Worm (Caenorhabditis elegans) whole organism, young adult: ENCODE measurements around the gene fipr-28.
"Not testable (repeated sequence)": the region's sequence is repeated elsewhere in the genome, so short reads cannot be mapped to it uniquely, and the experiment has no call there.

ENCODE experiments used
- B0019.2 ChIP-seq: fragments of 200-800 bp; sonication (Bioruptor generic); conservative IDR thresholded peaks from 2 replicates; pipeline ENCODE4 v1.3.6; 2022; ENCODE audit warnings: missing genetic modification reagents, missing genetic modification characterization, missing compliant biosample characterization
- B0261.1 ChIP-seq: sonication (generic microtip); optimal IDR thresholded peaks from 2 replicates; lab custom pipeline; 2016; ENCODE audit warnings: mild to moderate bottlenecking, missing genetic modification characterization, moderate library complexity, missing compliant biosample characterization
- D2030.7 ChIP-seq: fragments of 200-800 bp; sonication (Bioruptor generic); IDR thresholded peaks from 2 replicates; pipeline ENCODE4 v1.3.6; 2022; ENCODE audit warnings: missing genetic modification reagents, missing genetic modification characterization, missing compliant biosample characterization
- F33H1.4 ChIP-seq: fragments of 200-800 bp; sonication (Bioruptor generic); IDR thresholded peaks from 2 replicates; pipeline ENCODE4 v1.3.6; 2022; ENCODE audit warnings: missing genetic modification reagents, missing genetic modification characterization, missing compliant biosample characterization
- F37B4.10 ChIP-seq: fragments of 200-800 bp; sonication (Bioruptor generic); IDR thresholded peaks from 2 replicates; pipeline ENCODE4 v1.3.6; 2022; ENCODE audit warnings: missing genetic modification characterization, missing compliant biosample characterization
- F39B2.1 ChIP-seq: fragments of 200-800 bp; sonication (Bioruptor generic); IDR thresholded peaks from 2 replicates; pipeline ENCODE4 v1.3.6; 2022; ENCODE audit warnings: missing genetic modification reagents, missing genetic modification characterization, missing compliant biosample characterization
- F57A8.1 ChIP-seq: fragments of 200-800 bp; sonication (Bioruptor generic); optimal IDR thresholded peaks from 2 replicates; lab custom pipeline; 2018; ENCODE audit warnings: mild to moderate bottlenecking, missing genetic modification characterization, moderate library complexity, missing compliant biosample characterization
- T07F8.4 ChIP-seq: sonication (generic microtip); optimal IDR thresholded peaks from 2 replicates; lab custom pipeline; 2016; ENCODE audit warnings: mild to moderate bottlenecking, missing genetic modification characterization, moderate library complexity, missing compliant biosample characterization
- Y53G8AR.9 ChIP-seq: fragments of 200-800 bp; sonication (Bioruptor generic); conservative IDR thresholded peaks from 2 replicates; pipeline ENCODE4 v1.3.6; 2022; ENCODE audit warnings: missing genetic modification reagents, missing genetic modification characterization, missing compliant biosample characterization
- aptf-2 ChIP-seq: fragments of 200-800 bp; sonication (Bioruptor generic); conservative IDR thresholded peaks from 2 replicates; pipeline ENCODE4 v1.3.6; 2022; ENCODE audit warnings: missing genetic modification reagents, missing genetic modification characterization, missing compliant biosample characterization
- athp-1 ChIP-seq: sonication (generic microtip); optimal IDR thresholded peaks from 2 replicates; lab custom pipeline; 2017; ENCODE audit warnings: mild to moderate bottlenecking, missing genetic modification characterization, missing compliant biosample characterization
- attf-6 ChIP-seq: fragments of 200-800 bp; sonication (Bioruptor generic); IDR thresholded peaks from 2 replicates; pipeline ENCODE4 v1.3.6; 2022; ENCODE audit warnings: missing genetic modification reagents, missing genetic modification characterization, missing compliant biosample characterization
- ceh-100 ChIP-seq: fragments of 200-800 bp; sonication (Bioruptor generic); IDR thresholded peaks from 2 replicates; pipeline ENCODE4 v1.3.6; 2022; ENCODE audit warnings: missing genetic modification reagents, missing genetic modification characterization, missing compliant biosample characterization
- dox-1 ChIP-seq: fragments of 200-800 bp; sonication (Bioruptor generic); IDR thresholded peaks from 2 replicates; pipeline ENCODE4 v1.3.6; 2022; ENCODE audit warnings: missing genetic modification reagents, missing genetic modification characterization, missing compliant biosample characterization
- egl-18 ChIP-seq: fragments of 200-800 bp; sonication (Bioruptor generic); IDR thresholded peaks from 2 replicates; pipeline ENCODE4 v1.3.6; 2022; ENCODE audit warnings: missing genetic modification reagents, missing genetic modification characterization, missing compliant biosample characterization
- ekl-4 ChIP-seq: fragments of 200-800 bp; sonication (Bioruptor generic); IDR thresholded peaks from 2 replicates; pipeline ENCODE4 v1.3.6; 2022; ENCODE audit warnings: missing genetic modification reagents, missing genetic modification characterization, missing compliant biosample characterization
- hmg-1.2 ChIP-seq: fragments of 200-800 bp; sonication (Bioruptor generic); IDR thresholded peaks from 2 replicates; pipeline ENCODE4 v1.3.6; 2022; ENCODE audit warnings: missing genetic modification reagents, missing genetic modification characterization, missing compliant biosample characterization
- hmg-20 ChIP-seq: fragments of 200-800 bp; sonication (Bioruptor generic); IDR thresholded peaks from 2 replicates; pipeline ENCODE4 v1.3.6; 2022; ENCODE audit warnings: missing genetic modification reagents, missing genetic modification characterization, missing compliant biosample characterization
- hsf-1 ChIP-seq: fragments of 200-800 bp; sonication (Bioruptor generic); IDR thresholded peaks from 2 replicates; pipeline ENCODE4 v1.3.6; 2022; ENCODE audit warnings: missing genetic modification reagents, missing genetic modification characterization, missing compliant biosample characterization
- let-526 ChIP-seq: fragments of 200-800 bp; sonication (Bioruptor generic); IDR thresholded peaks from 2 replicates; pipeline ENCODE4 v1.3.6; 2022; ENCODE audit warnings: missing genetic modification reagents, missing genetic modification characterization, missing compliant biosample characterization
- lsl-1 ChIP-seq: fragments of 200-800 bp; sonication (Bioruptor generic); optimal IDR thresholded peaks from 2 replicates; lab custom pipeline; 2018; ENCODE audit warnings: mild to moderate bottlenecking, missing genetic modification characterization, moderate library complexity, missing compliant biosample characterization
- madf-3 ChIP-seq: fragments of 200-800 bp; sonication (Bioruptor generic); IDR thresholded peaks from 2 replicates; pipeline ENCODE4 v1.3.6; 2022; ENCODE audit warnings: missing genetic modification reagents, missing genetic modification characterization, missing compliant biosample characterization
- madf-6 ChIP-seq: fragments of 200-800 bp; sonication (Bioruptor generic); IDR thresholded peaks from 2 replicates; pipeline ENCODE4 v1.3.6; 2022; ENCODE audit warnings: missing genetic modification reagents, missing genetic modification characterization, missing compliant biosample characterization
- mcd-1 ChIP-seq: fragments of 200-800 bp; sonication (Bioruptor generic); IDR thresholded peaks from 2 replicates; pipeline ENCODE4 v1.3.6; 2022; ENCODE audit warnings: missing genetic modification reagents, missing genetic modification characterization, missing compliant biosample characterization
- nfya-2 ChIP-seq: fragments of 200-800 bp; sonication (Bioruptor generic); IDR thresholded peaks from 2 replicates; pipeline ENCODE4 v1.3.6; 2022; ENCODE audit warnings: missing genetic modification reagents, missing genetic modification characterization, missing compliant biosample characterization
- nfyb-1 ChIP-seq: fragments of 200-800 bp; sonication (Bioruptor generic); IDR thresholded peaks from 2 replicates; pipeline ENCODE4 v1.3.6; 2022; ENCODE audit warnings: missing genetic modification reagents, missing genetic modification characterization, missing compliant biosample characterization
- pbrm-1 ChIP-seq: fragments of 200-800 bp; sonication (Bioruptor generic); IDR thresholded peaks from 2 replicates; pipeline ENCODE4 v1.3.6; 2022; ENCODE audit warnings: missing genetic modification reagents, missing genetic modification characterization, missing compliant biosample characterization
- rcor-1 ChIP-seq: fragments of 200-800 bp; sonication (Bioruptor generic); IDR thresholded peaks from 2 replicates; pipeline ENCODE4 v1.3.6; 2022; ENCODE audit warnings: missing genetic modification reagents, missing genetic modification characterization, missing compliant biosample characterization
- rpc-1 ChIP-seq, 2 experiments: fragments of 150-350 bp in 1 of 2; sonication (generic microtip) in 1 of 2; optimal IDR thresholded peaks; 2 replicates each; lab custom pipeline; 2014 to 2018; ENCODE audit warnings: missing biosample characterization in 1 of 2, missing genetic modification characterization in 1 of 2, missing genetic modification reagents in 1 of 2, missing genotype in 1 of 2
- snpc-1.1 ChIP-seq: sonication (generic microtip); optimal IDR thresholded peaks from 2 replicates; lab custom pipeline; 2017; ENCODE audit warnings: missing genetic modification characterization, mild to moderate bottlenecking, missing compliant biosample characterization, antibody characterized with exemption, moderate library complexity, missing genotype, missing genetic modification reagents; ENCODE audit not compliant: insufficient read depth
- snpc-1.3 ChIP-seq: sonication (generic microtip); optimal IDR thresholded peaks from 2 replicates; lab custom pipeline; 2017; ENCODE audit warnings: missing genetic modification characterization, mild to moderate bottlenecking, missing compliant biosample characterization, antibody characterized with exemption, moderate library complexity, missing genotype, missing genetic modification reagents; ENCODE audit not compliant: insufficient read depth
- snpc-3.4 ChIP-seq: sonication (generic microtip); optimal IDR thresholded peaks from 2 replicates; lab custom pipeline; 2017; ENCODE audit warnings: missing genetic modification characterization, mild to moderate bottlenecking, missing compliant biosample characterization, antibody characterized with exemption, moderate library complexity, missing genotype, missing genetic modification reagents
- snpc-4 ChIP-seq, 5 experiments: fragments of 150-350 bp in 1 of 5; sonication (generic microtip) in 4 of 5; optimal IDR thresholded peaks; 2 replicates each; lab custom pipeline; 2014 to 2018; ENCODE audit warnings: missing genetic modification characterization in 5 of 5, missing biosample characterization in 3 of 5, antibody characterized with exemption in 2 of 5, mild to moderate bottlenecking in 2 of 5, missing compliant biosample characterization in 2 of 5, missing genotype in 2 of 5, moderate library complexity in 2 of 5, missing genetic modification reagents in 1 of 5
- tbp1 ChIP-seq: fragments of 200-800 bp; sonication (Bioruptor generic); optimal IDR thresholded peaks from 2 replicates; lab custom pipeline; 2018; ENCODE audit warnings: mild to moderate bottlenecking, missing genetic modification characterization, missing compliant biosample characterization

Gene fipr-28

ce11 chrIV:16627676-16628075 lies at the start of gene fipr-28:
fipr-28 (plus strand) TSS chrIV:16627976.
- TF ChIP-seq F57A8.1: no peak
- TF ChIP-seq F37B4.10: no peak
- no peak for TF ChIP-seq aptf-2 (GFP tag; lab: Robert Waterston, UW)
- TF ChIP-seq let-526 (GFP tag; lab: Robert Waterston, UW): no peak
- no peak for TF ChIP-seq nfya-2 (GFP tag; lab: Robert Waterston, UW)
- TF ChIP-seq, all 124 proteins: peak for 0

ce11 chrIV:16578449-16578848 lies 49.3 kb upstream of the fipr-28 start, which contains the start of gene Y51H4A.8:
Y51H4A.8 (minus strand) TSS chrIV:16578549.
- TF ChIP-seq dox-1 (no peak), athp-1 (no peak), T07F8.4 (no peak), F39B2.1 (no peak), egl-18 (GFP tag; lab: Robert Waterston, UW) (no peak), ekl-4 (GFP tag; lab: Robert Waterston, UW) (no peak)

ce11 chrIV:16583522-16584037 lies 44.2 kb upstream of the fipr-28 start:
- peak; percentile 66 for TF ChIP-seq B0261.1
- TF ChIP-seq rpc-1 (optimal IDR thresholded peaks at IDR 0.05; lab: Kevin White, UChicago): peak; percentile 27
- TF ChIP-seq rpc-1 (tag; optimal IDR thresholded peaks at IDR 0.05; lab: Kevin White, UChicago): peak; percentile 69
- TF ChIP-seq attf-6 (GFP tag; lab: Robert Waterston, UW): peak; percentile 93
- TF ChIP-seq snpc-4 (GFP tag; optimal IDR thresholded peaks at IDR 0.05; lab: Kevin White, UChicago): not testable (repeated sequence)
- peak in 2 of 4 experiments; percentile 18 to 93 for TF ChIP-seq snpc-4 (tag; optimal IDR thresholded peaks at IDR 0.05; lab: Kevin White, UChicago)
- peak; percentile 81 for TF ChIP-seq tbp1

ce11 chrIV:16585959-16586358 lies 41.8 kb upstream of the fipr-28 start:
- TF ChIP-seq hsf-1 (GFP tag; lab: Robert Waterston, UW) (peak; percentile 94), D2030.7 (GFP tag; lab: Robert Waterston, UW) (0 out of 2 replicates have a peak, but pooled peaks have one; percentile 20)

- TF ChIP-seq ekl-4 (GFP tag; lab: Robert Waterston, UW): 0 out of 2 replicates have a peak, but pooled peaks have one; percentile 47
- TF ChIP-seq tbp1: peak; percentile 36
- TF ChIP-seq madf-3 (GFP tag; lab: Robert Waterston, UW): peak; percentile 42; the same call in 1 of the 2 replicates
- TF ChIP-seq snpc-1.3 (tag; lab: Kevin White, UChicago): peak; percentile 19
- TF ChIP-seq snpc-1.1 (tag; lab: Kevin White, UChicago): peak; percentile 79
- 0 out of 2 replicates have a peak, but pooled peaks have one; percentile 16 for TF ChIP-seq B0019.2 (GFP tag; lab: Robert Waterston, UW)
- TF ChIP-seq rcor-1 (GFP tag; lab: Robert Waterston, UW): peak; percentile 78
- TF ChIP-seq lsl-1 (GFP tag; lab: Kevin White, UChicago): peak; percentile 2
- TF ChIP-seq mcd-1 (GFP tag; lab: Robert Waterston, UW): 0 out of 2 replicates have a peak, but pooled peaks have one; percentile 28
- 0 out of 2 replicates have a peak, but pooled peaks have one; percentile 44 for TF ChIP-seq F39B2.1
- peak; percentile 52 for TF ChIP-seq hsf-1 (GFP tag; lab: Robert Waterston, UW)
- peak; percentile 74 for TF ChIP-seq ceh-100 (GFP tag; lab: Robert Waterston, UW)
- peak; percentile 79 for TF ChIP-seq D2030.7 (GFP tag; lab: Robert Waterston, UW)
- peak; percentile 37 for TF ChIP-seq snpc-3.4 (tag; lab: Kevin White, UChicago)
- 0 out of 2 replicates have a peak, but pooled peaks have one; percentile 16 for TF ChIP-seq F33H1.4 (GFP tag; lab: Robert Waterston, UW)
- peak; percentile 60; the same call in 1 of the 2 replicates for TF ChIP-seq nfyb-1 (GFP tag; lab: Robert Waterston, UW)
- peak; percentile 100 for TF ChIP-seq attf-6 (GFP tag; lab: Robert Waterston, UW)
- TF ChIP-seq pbrm-1: peak; percentile 88
- TF ChIP-seq Y53G8AR.9: 0 out of 2 replicates have a peak, but pooled peaks have one; percentile 72
- peak; percentile 61; the same call in 1 of the 2 replicates for TF ChIP-seq hmg-20 (GFP tag; lab: Robert Waterston, UW)
- TF ChIP-seq hmg-1.2 (GFP tag; lab: Robert Waterston, UW): peak; percentile 44; the same call in 1 of the 2 replicates
- peak; percentile 76 for TF ChIP-seq madf-6
- peak; percentile 89 for TF ChIP-seq snpc-4 (GFP tag; optimal IDR thresholded peaks at IDR 0.05; lab: Kevin White, UChicago)
- TF ChIP-seq snpc-4 (tag; optimal IDR thresholded peaks at IDR 0.05; lab: Kevin White, UChicago): peak; percentile 92 to 98 (median 94)
Observed at ce11 chrIV:16592860-16593259, 34.9 kb upstream of the fipr-28 start.
